Fruit fly (Drosophila melanogaster): ENCODE data around the gene CG42789.

DNA sequence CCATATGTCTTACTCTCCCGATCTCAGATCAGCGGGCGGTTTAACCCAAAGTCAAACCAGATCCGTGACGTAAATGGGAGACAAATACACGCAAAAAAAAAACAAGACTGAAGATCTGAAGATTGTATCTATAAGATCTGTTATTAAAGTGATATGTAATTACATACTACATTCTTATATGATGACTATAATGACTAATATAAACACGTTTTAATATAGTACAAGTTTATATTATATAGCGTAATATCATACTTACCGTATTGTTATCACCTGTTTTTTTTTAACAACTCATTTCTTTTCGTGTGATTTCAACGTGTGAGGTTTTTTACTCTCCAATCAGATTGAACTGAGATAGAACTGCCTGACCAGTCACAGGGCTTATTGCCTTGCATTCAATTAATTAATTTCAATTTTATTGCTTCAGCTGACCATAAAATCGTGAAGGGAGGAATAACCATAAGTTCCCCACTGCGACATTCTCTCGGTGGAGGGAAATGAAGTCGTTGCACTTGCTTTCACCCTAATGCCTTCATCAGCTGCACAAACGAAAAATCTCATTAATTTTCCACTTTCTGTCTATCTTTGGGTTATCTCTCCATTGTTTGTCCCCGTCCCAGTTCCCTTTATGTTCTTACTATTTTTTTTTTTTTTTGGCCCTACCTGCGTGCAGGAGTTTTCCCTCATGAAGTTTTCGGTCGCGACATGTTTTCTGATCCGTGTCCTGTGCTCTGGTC, 17.6 kb upstream of the CG42789 start:
- TF ChIP-seq usp (GFP tag; optimal IDR thresholded peaks at IDR 0.05) (no peak), EcR (GFP tag; optimal IDR thresholded peaks at IDR 0.05) (no peak), CG8478 (optimal IDR thresholded peaks at IDR 0.05) (no peak)
